Fruit fly (Drosophila melanogaster) whole organism, embryonic: ENCODE data around the gene simj.
A peak's percentile ranks its signal among the peaks of the same experiment; 100 is the strongest.

Experiments
- Atf6 ChIP-seq: fragments of 200-800 bp; sonication (Bioruptor generic); IDR thresholded peaks from 2 replicates; pipeline ENCODE4 v1.3.6; 2022; ENCODE audit warnings: missing biosample characterization, missing genetic modification characterization
- Awh ChIP-seq: fragments of 200-800 bp; sonication (Bioruptor generic); IDR thresholded peaks from 2 replicates; pipeline ENCODE4, ENCODE4 v1.3.6; 2022; ENCODE audit warnings: missing biosample characterization, missing genetic modification characterization
- C15 ChIP-seq: fragments of 200-800 bp; sonication (Bioruptor generic); IDR thresholded peaks from 3 replicates; pipeline ENCODE4 v1.3.6; 2022; ENCODE audit warnings: missing biosample characterization, missing genetic modification characterization
- CG13287 ChIP-seq: fragments of 200-800 bp; sonication (Bioruptor generic); IDR thresholded peaks from 2 replicates; pipeline ENCODE4 v1.3.6; 2022; ENCODE audit warnings: missing biosample characterization, missing genetic modification characterization; ENCODE audit not compliant: partially characterized antibody
- CG13424 ChIP-seq: fragments of 200-800 bp; sonication (Bioruptor generic); optimal IDR thresholded peaks from 2 replicates; lab custom pipeline; 2019; ENCODE audit warnings: missing biosample characterization, mild to moderate bottlenecking, missing genetic modification characterization, moderate library complexity
- CG14014 ChIP-seq: fragments of 200-800 bp; sonication (Bioruptor generic); IDR thresholded peaks from 2 replicates; pipeline ENCODE4 v1.3.6; 2022; ENCODE audit warnings: missing biosample characterization, missing genetic modification characterization
- CG15696 ChIP-seq: fragments of 200-800 bp; sonication (Bioruptor generic); optimal IDR thresholded peaks from 2 replicates; lab custom pipeline; 2019; ENCODE audit warnings: missing biosample characterization, mild to moderate bottlenecking, missing genetic modification characterization, moderate library complexity
- CG17361 ChIP-seq: fragments of 200-800 bp; sonication (Bioruptor generic); IDR thresholded peaks from 3 replicates; pipeline ENCODE4 v1.3.6; 2022; ENCODE audit warnings: missing biosample characterization, missing genetic modification characterization
- CG17568 ChIP-seq: fragments of 200-800 bp; sonication (Bioruptor generic); optimal IDR thresholded peaks from 2 replicates; lab custom pipeline; 2018; ENCODE audit warnings: missing biosample characterization, mild to moderate bottlenecking, missing genetic modification characterization, moderate library complexity
- CG17829 ChIP-seq: fragments of 200-800 bp; optimal IDR thresholded peaks from 2 replicates; lab custom pipeline; 2019; ENCODE audit warnings: missing biosample characterization, mild to moderate bottlenecking, missing genetic modification characterization, moderate library complexity
- CG18764 ChIP-seq: fragments of 200-800 bp; sonication (Bioruptor generic); optimal IDR thresholded peaks from 3 replicates; lab custom pipeline; 2016; ENCODE audit warnings: missing biosample characterization, missing genetic modification characterization
- CG2712 ChIP-seq: fragments of 200-800 bp; optimal IDR thresholded peaks from 3 replicates; lab custom pipeline; 2019; ENCODE audit warnings: missing biosample characterization, mild to moderate bottlenecking, missing genetic modification characterization, moderate library complexity
- CG30431 ChIP-seq: fragments of 200-800 bp; sonication (Bioruptor generic); optimal IDR thresholded peaks from 2 replicates; lab custom pipeline; 2017; ENCODE audit warnings: missing biosample characterization, missing genetic modification characterization
- CG31224 ChIP-seq: fragments of 200-800 bp; sonication (Bioruptor generic); IDR thresholded peaks from 2 replicates; pipeline ENCODE4 v1.3.6; 2022; ENCODE audit warnings: missing biosample characterization, missing genetic modification characterization
- CG3163 ChIP-seq: fragments of 200-800 bp; sonication (Bioruptor generic); optimal IDR thresholded peaks from 3 replicates; lab custom pipeline; 2016; ENCODE audit warnings: missing biosample characterization, missing genetic modification characterization
- CG32532 ChIP-seq: fragments of 200-800 bp; sonication (Bioruptor generic); IDR thresholded peaks from 2 replicates; pipeline ENCODE4 v1.3.6; 2022; ENCODE audit warnings: missing biosample characterization, missing genetic modification characterization
- CG3847 ChIP-seq: fragments of 200-800 bp; sonication (Bioruptor generic); IDR thresholded peaks from 2 replicates; pipeline ENCODE4 v1.3.6; 2022; ENCODE audit warnings: missing biosample characterization, missing genetic modification characterization
- CG42726 ChIP-seq: fragments of 200-800 bp; sonication (Bioruptor generic); IDR thresholded peaks from 2 replicates; pipeline ENCODE4 v1.3.6; 2022; ENCODE audit warnings: missing biosample characterization, missing genetic modification characterization; ENCODE audit not compliant: partially characterized antibody
- CG4707 ChIP-seq: fragments of 200-800 bp; sonication (Bioruptor generic); optimal IDR thresholded peaks from 2 replicates; lab custom pipeline; 2018; ENCODE audit warnings: missing biosample characterization, mild to moderate bottlenecking, missing genetic modification characterization, moderate library complexity
- CG7372 ChIP-seq: fragments of 200-800 bp; sonication (Bioruptor generic); IDR thresholded peaks from 2 replicates; pipeline ENCODE4 v1.3.6; 2022; ENCODE audit warnings: missing biosample characterization, missing genetic modification characterization
- CG8290 ChIP-seq, 3 experiments: fragments of 200-800 bp; sonication (Bioruptor generic); optimal IDR thresholded peaks; 2 replicates each; lab custom pipeline; 2016 to 2019; ENCODE audit warnings: missing biosample characterization in 3 of 3, missing genetic modification characterization in 3 of 3, mild to moderate bottlenecking in 2 of 3, moderate library complexity in 1 of 3
- CG8765 ChIP-seq: fragments of 200-800 bp; sonication (Bioruptor generic); IDR thresholded peaks from 2 replicates; pipeline ENCODE4 v1.3.6; 2022; ENCODE audit warnings: missing biosample characterization, missing genetic modification characterization
- CG9215 ChIP-seq: fragments of 200-800 bp; sonication (Bioruptor generic); IDR thresholded peaks from 2 replicates; pipeline ENCODE4 v1.3.6; 2022; ENCODE audit warnings: missing biosample characterization, missing genetic modification characterization
- CG9876 ChIP-seq: fragments of 200-800 bp; sonication (Bioruptor generic); optimal IDR thresholded peaks from 2 replicates; lab custom pipeline; 2016; ENCODE audit warnings: missing biosample characterization, missing genetic modification characterization
- Dip3 ChIP-seq: fragments of 200-800 bp; sonication (Bioruptor generic); optimal IDR thresholded peaks from 3 replicates; lab custom pipeline; 2016; ENCODE audit warnings: missing biosample characterization, missing genetic modification characterization
- E2f2 ChIP-seq: fragments of 200-800 bp; sonication (Bioruptor generic); IDR thresholded peaks from 2 replicates; pipeline ENCODE4 v1.3.6; 2022; ENCODE audit warnings: missing biosample characterization, missing genetic modification characterization
- Hey ChIP-seq: fragments of 200-800 bp; sonication (Bioruptor generic); optimal IDR thresholded peaks from 3 replicates; lab custom pipeline; 2018; ENCODE audit warnings: missing biosample characterization, mild to moderate bottlenecking, missing genetic modification characterization
- HmgZ ChIP-seq: fragments of 200-800 bp; sonication (Bioruptor generic); optimal IDR thresholded peaks from 2 replicates; lab custom pipeline; 2018; ENCODE audit warnings: missing biosample characterization, mild to moderate bottlenecking, missing genetic modification characterization
- Hr51 ChIP-seq, 2 experiments: fragments of 200-800 bp; sonication (Bioruptor generic); optimal IDR thresholded peaks; 2 replicates in 1 of 2; 3 replicates in 1 of 2; lab custom pipeline; 2016 to 2018; ENCODE audit warnings: missing biosample characterization in 2 of 2, missing genetic modification characterization in 2 of 2, mild to moderate bottlenecking in 1 of 2, moderate library complexity in 1 of 2
- Lpt ChIP-seq: fragments of >200 bp; optimal IDR thresholded peaks from 2 replicates; lab custom pipeline; 2018; ENCODE audit warnings: missing biosample characterization, missing genetic modification characterization
- Max ChIP-seq: fragments of 200-800 bp; sonication (Bioruptor generic); optimal IDR thresholded peaks from 2 replicates; lab custom pipeline; 2016; ENCODE audit warnings: missing biosample characterization, mild to moderate bottlenecking, missing genetic modification characterization
- Myb ChIP-seq: fragments of 200-800 bp; sonication (Bioruptor generic); optimal IDR thresholded peaks from 2 replicates; lab custom pipeline; 2016; ENCODE audit warnings: missing biosample characterization, missing genetic modification characterization
- NC2β ChIP-seq: fragments of 200-800 bp; sonication (Bioruptor generic); optimal IDR thresholded peaks from 2 replicates; lab custom pipeline; 2016; ENCODE audit warnings: missing biosample characterization, missing genetic modification characterization
- NK7.1 ChIP-seq: fragments of 200-800 bp; sonication (Bioruptor generic); optimal IDR thresholded peaks from 3 replicates; lab custom pipeline; 2016; ENCODE audit warnings: missing biosample characterization, missing genetic modification characterization
- NfI ChIP-seq: fragments of 200-800 bp; sonication (Bioruptor generic); optimal IDR thresholded peaks from 3 replicates; lab custom pipeline; 2018; ENCODE audit warnings: missing biosample characterization, mild to moderate bottlenecking, missing genetic modification characterization, moderate library complexity
- ara ChIP-seq: fragments of 200-800 bp; sonication (Bioruptor generic); IDR thresholded peaks from 2 replicates; pipeline ENCODE4 v1.3.6; 2022; ENCODE audit warnings: missing biosample characterization, missing genetic modification characterization
- bcd ChIP-seq: fragments of 200-800 bp; sonication (Bioruptor generic); optimal IDR thresholded peaks from 2 replicates; lab custom pipeline; 2017; ENCODE audit warnings: missing biosample characterization, mild to moderate bottlenecking, missing genetic modification characterization
- croc ChIP-seq: fragments of 200-800 bp; sonication (Bioruptor generic); conservative IDR thresholded peaks from 3 replicates; pipeline ENCODE4 v1.3.6; 2022; ENCODE audit warnings: missing biosample characterization, missing genetic modification characterization
- en ChIP-seq: fragments of 200-800 bp; sonication (Bioruptor generic); optimal IDR thresholded peaks from 2 replicates; lab custom pipeline; 2016; ENCODE audit warnings: missing biosample characterization, missing genetic modification characterization
- fu2 ChIP-seq: fragments of 200-800 bp; sonication (Bioruptor generic); optimal IDR thresholded peaks from 2 replicates; lab custom pipeline; 2016; ENCODE audit warnings: missing biosample characterization, missing genetic modification characterization
- gcm ChIP-seq: fragments of 200-800 bp; sonication (Bioruptor generic); optimal IDR thresholded peaks from 2 replicates; lab custom pipeline; 2019; ENCODE audit warnings: missing biosample characterization, mild to moderate bottlenecking, missing genetic modification characterization, moderate library complexity
- lab ChIP-seq: fragments of 200-800 bp; sonication (Bioruptor generic); optimal IDR thresholded peaks from 3 replicates; lab custom pipeline; 2017; ENCODE audit warnings: missing biosample characterization, missing genetic modification characterization, mild to moderate bottlenecking, moderate library complexity, missing genetic modification reagents
- p53 ChIP-seq: fragments of 200-800 bp; sonication (Bioruptor generic); optimal IDR thresholded peaks from 2 replicates; lab custom pipeline; 2016; ENCODE audit warnings: missing biosample characterization, missing genetic modification characterization
- run ChIP-seq: fragments of 200-800 bp; sonication (Bioruptor generic); optimal IDR thresholded peaks from 3 replicates; lab custom pipeline; 2018; ENCODE audit warnings: missing biosample characterization, mild to moderate bottlenecking, missing genetic modification characterization
- sens ChIP-seq: fragments of 200-800 bp; sonication (Bioruptor generic); peaks from one replicate; lab custom pipeline; 2016; ENCODE audit warnings: missing biosample characterization, missing genetic modification characterization
- slbo ChIP-seq: fragments of 200-800 bp; sonication (Bioruptor generic); IDR thresholded peaks from 2 replicates; pipeline ENCODE4 v1.3.6; 2022; ENCODE audit warnings: missing biosample characterization, missing genetic modification characterization
- slou ChIP-seq: fragments of 200-800 bp; sonication (Bioruptor generic); optimal IDR thresholded peaks from 3 replicates; lab custom pipeline; 2016; ENCODE audit warnings: missing biosample characterization, missing genetic modification characterization
- sr ChIP-seq: fragments of 200-800 bp; sonication (Bioruptor generic); IDR thresholded peaks from 3 replicates; pipeline ENCODE4 v1.3.6; 2022; ENCODE audit warnings: missing biosample characterization, missing genetic modification characterization
- ttk ChIP-seq: fragments of 200-800 bp; sonication (Bioruptor generic); IDR thresholded peaks from 2 replicates; pipeline ENCODE4 v2.1.2; 2022; ENCODE audit warnings: missing biosample characterization, missing genetic modification characterization
- tx ChIP-seq: fragments of 200-800 bp; sonication (Bioruptor generic); optimal IDR thresholded peaks from 2 replicates; lab custom pipeline; 2016; ENCODE audit warnings: missing biosample characterization, missing genetic modification characterization

The simj gene

DNA sequence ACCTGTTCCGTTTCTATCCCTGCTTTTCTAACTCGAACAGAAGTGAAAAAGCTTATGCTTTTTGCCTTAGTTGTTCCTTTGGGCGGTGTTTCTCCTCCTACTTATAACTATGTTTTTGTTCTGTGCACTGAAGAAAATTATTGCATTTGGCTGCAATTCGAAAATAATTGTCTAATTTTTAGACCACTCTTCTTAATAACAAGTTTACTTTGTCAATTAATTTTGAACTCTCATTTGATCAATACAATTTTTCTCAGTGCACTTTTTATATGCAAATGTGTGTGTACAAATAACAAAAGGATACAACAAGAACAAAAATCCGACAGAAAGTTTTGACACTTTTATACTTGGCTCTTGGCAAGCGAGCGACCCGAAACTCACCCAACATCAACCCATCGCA lies 70.6 kb downstream of the simj start (continued):
- TF ChIP-seq p53 (GFP tag; lab: Kevin White, UChicago) (no peak), NC2β (peak; percentile 5), CG32532 (GFP tag; lab: Robert Waterston, UW) (peak; percentile 49; the same call in 1 of the 2 replicates), CG3163 (peak; percentile 38), CG17361 (peak; percentile 58; the same call in 2 of the 3 replicates), run (tag; lab: Kevin White, UChicago) (no peak), sens (peak; percentile 88), CG17568 (GFP tag; lab: Kevin White, UChicago) (peak; percentile 31), CG13287 (GFP tag; lab: Robert Waterston, UW) (no peak), Myb (peak; percentile 29), ara (GFP tag; lab: Robert Waterston, UW) (peak; percentile 53; the same call in 1 of the 2 replicates), Awh (GFP tag; lab: Robert Waterston, UW) (peak; percentile 73; the same call in 1 of the 2 replicates), CG13424 (tag; lab: Kevin White, UChicago) (peak; percentile 76), NfI (GFP tag; lab: Kevin White, UChicago) (peak; percentile 74), fu2 (GFP tag; lab: Kevin White, UChicago) (peak; percentile 50), Dip3 (peak; percentile 50), CG9876 (GFP tag; lab: Kevin White, UChicago) (no peak), croc (GFP tag; lab: Robert Waterston, UW) (0 out of 3 replicates have a peak, but pooled peaks have one; percentile 32), gcm (GFP tag; lab: Kevin White, UChicago) (peak; percentile 1), bcd (GFP tag; lab: Kevin White, UChicago) (peak; percentile 27), sr (GFP tag; lab: Robert Waterston, UW) (peak; percentile 47; the same call in 1 of the 3 replicates), slbo (GFP tag; lab: Robert Waterston, UW) (peak; percentile 78), lab (GFP tag; lab: Kevin White, UChicago) (peak; percentile 63), tx (GFP tag; lab: Kevin White, UChicago) (peak; percentile 59), slou (GFP tag; lab: Kevin White, UChicago) (no peak), CG7372 (GFP tag; lab: Robert Waterston, UW) (peak; percentile 42; the same call in 1 of the 2 replicates), Hey (tag; lab: Kevin White, UChicago) (no peak), CG8290 (GFP tag; optimal IDR thresholded peaks at IDR 0.05; lab: Kevin White, UChicago) (peak; percentile 10), CG8290 (tag; optimal IDR thresholded peaks at IDR 0.05; lab: Kevin White, UChicago) (peak in 1 of 2 experiments; percentile 65), CG3847 (GFP tag; lab: Robert Waterston, UW) (peak; percentile 70), Atf6 (GFP tag; lab: Robert Waterston, UW) (peak; percentile 67), CG15696 (no peak), CG30431 (GFP tag; lab: Kevin White, UChicago) (peak; percentile 20), Lpt (no peak), CG14014 (peak; percentile 76), Max (GFP tag; lab: Kevin White, UChicago) (no peak), CG2712 (tag; lab: Kevin White, UChicago) (peak; percentile 48), CG18764 (peak; percentile 9), C15 (peak; percentile 70; the same call in 1 of the 3 replicates), HmgZ (peak; percentile 54), CG17829 (tag; lab: Kevin White, UChicago) (peak; percentile 30), E2f2 (GFP tag; lab: Robert Waterston, UW) (peak; percentile 40; the same call in 1 of the 2 replicates), CG42726 (GFP tag; lab: Robert Waterston, UW) (no peak), en (GFP tag; lab: Kevin White, UChicago) (peak; percentile 23), CG31224 (no peak), NK7.1 (peak; percentile 36), Hr51 (GFP tag; optimal IDR thresholded peaks at IDR 0.05; lab: Kevin White, UChicago) (peak in 1 of 2 experiments; percentile 78), CG9215 (GFP tag; lab: Robert Waterston, UW) (0 out of 2 replicates have a peak, but pooled peaks have one; percentile 31), ttk (GFP tag; lab: Robert Waterston, UW) (peak; percentile 63; the same call in 1 of the 2 replicates), CG8765 (GFP tag; lab: Robert Waterston, UW) (no peak), CG4707 (GFP tag; lab: Kevin White, UChicago) (peak; percentile 38)
